Worm (Caenorhabditis elegans): ENCODE measurements around the gene B0353.1.

DNA sequence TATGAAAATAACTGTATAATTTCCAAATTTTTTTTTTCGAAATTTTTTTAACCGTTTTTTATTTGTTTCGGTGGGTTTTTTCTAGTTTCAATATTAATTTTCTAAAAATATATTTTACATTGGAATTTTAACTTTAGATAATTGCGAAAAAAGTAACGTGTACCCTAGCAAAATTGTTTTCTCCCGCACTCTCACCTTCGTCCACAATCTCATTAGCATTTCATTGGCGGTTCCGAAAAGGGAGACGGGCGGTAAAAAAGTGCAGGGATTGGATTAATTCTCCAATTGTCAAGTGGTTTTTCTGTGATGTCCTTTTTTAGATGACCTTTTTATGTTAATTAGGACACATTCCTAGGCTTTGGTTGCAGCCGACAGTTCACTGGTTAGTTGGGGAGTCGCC lies 6.5 kb upstream of the B0353.1 start:
- TF ChIP-seq lin-13 (GFP tag; optimal IDR thresholded peaks at IDR 0.05) = no peak
- TF ChIP-seq unc-62 (GFP tag; optimal IDR thresholded peaks at IDR 0.05 in 1 of 2) = no peak
- TF ChIP-seq unc-62 (tag; optimal IDR thresholded peaks at IDR 0.05) = no peak
- TF ChIP-seq mep-1 (tag; optimal IDR thresholded peaks at IDR 0.05) = no peak
- TF ChIP-seq daf-19 (GFP tag; conservative IDR thresholded peaks at IDR 0.05) = no peak
- TF ChIP-seq unc-130 (GFP tag; optimal IDR thresholded peaks at IDR 0.05) = no peak
